Worm (Caenorhabditis elegans): ENCODE data around the gene C02C6.14.
A peak's percentile ranks its signal among the peaks of the same experiment; 100 is the strongest.

The C02C6.14 gene

ce11 chrX:15496927-15497605 lies 40.4 kb upstream of the C02C6.14 start, which contains the start of gene suox-1 (continued):
- no peak for TF ChIP-seq mef-2 (tag; optimal IDR thresholded peaks at IDR 0.05)
- TF ChIP-seq unc-130 (tag; optimal IDR thresholded peaks at IDR 0.05), result no peak
- TF ChIP-seq C16A3.4 (tag; optimal IDR thresholded peaks at IDR 0.05), result peak; percentile 20
- peak; percentile 92 for TF ChIP-seq nhr-85 (tag)
- TF ChIP-seq lin-13 (GFP tag; optimal IDR thresholded peaks at IDR 0.05), result no peak
- TF ChIP-seq unc-30 (tag; optimal IDR thresholded peaks at IDR 0.05), result no peak
- TF ChIP-seq isw-1 (GFP tag; IDR thresholded peaks at IDR 0.05), result no peak
- TF ChIP-seq nhr-19 (GFP tag; conservative IDR thresholded peaks at IDR 0.05), result 0 out of 2 replicates have a peak, but pooled peaks have one; percentile 16
- TF ChIP-seq irx-1 (tag; optimal IDR thresholded peaks at IDR 0.05), result no peak
- no peak for TF ChIP-seq lin-15B (tag; optimal IDR thresholded peaks at IDR 0.05)
- no peak for TF ChIP-seq F16B12.6 (tag; optimal IDR thresholded peaks at IDR 0.05)
- TF ChIP-seq nhr-77 (tag; optimal IDR thresholded peaks at IDR 0.05), result no peak
- no peak for TF ChIP-seq ceh-63 (GFP tag; optimal IDR thresholded peaks at IDR 0.05)
- peak in 1 of 3 experiments; percentile 12 for TF ChIP-seq dpl-1 (GFP tag; optimal IDR thresholded peaks at IDR 0.05)

- TF ChIP-seq snpc-4 (tag; optimal IDR thresholded peaks at IDR 0.05) (peak; percentile 1), hpl-2 (GFP tag; optimal IDR thresholded peaks at IDR 0.05) (no peak)
Measured at ce11 chrX:15502455-15503174, 34.9 kb upstream of the C02C6.14 start, which contains the start of gene H13N06.7. TSS of gene H13N06.7 (plus strand) at chrX:15503124.

- TF ChIP-seq ceh-63 (GFP tag; optimal IDR thresholded peaks at IDR 0.05), result no peak
- TF ChIP-seq lin-35 (GFP tag; optimal IDR thresholded peaks at IDR 0.05), result no peak
- no peak for TF ChIP-seq sup-37 (GFP tag; optimal IDR thresholded peaks at IDR 0.05)
- TF ChIP-seq nhr-77 (tag; optimal IDR thresholded peaks at IDR 0.05), result no peak
Measured at ce11 chrX:15504795-15505194, 32.7 kb upstream of the C02C6.14 start, which contains the start of gene tbh-1. TSS of gene tbh-1 (minus strand) at chrX:15504895.

ce11 chrX:15507830-15508347 lies 29.6 kb upstream of the C02C6.14 start, which contains the start of gene zipt-7.2:
TSS of gene zipt-7.2 (minus strand) at chrX:15507880.
- TF ChIP-seq nhr-47 (tag; optimal IDR thresholded peaks at IDR 0.05) (peak; percentile 23), rnt-1 (tag; optimal IDR thresholded peaks at IDR 0.05) (peak; percentile 39), ceh-82 (tag; optimal IDR thresholded peaks at IDR 0.05) (peak in 1 of 3 experiments; percentile 26), xbp-1 (tag; optimal IDR thresholded peaks at IDR 0.05) (peak; percentile 9), C04F5.9 (tag; optimal IDR thresholded peaks at IDR 0.05) (no peak), pax-3 (tag; optimal IDR thresholded peaks at IDR 0.05) (no peak), pag-3 (tag; optimal IDR thresholded peaks at IDR 0.05; ENCODE audit: borderline replicate concordance, insufficient read depth) (no peak), efl-1 (optimal IDR thresholded peaks at IDR 0.05) (peak; percentile 1 to 6), efl-1 (GFP tag; optimal IDR thresholded peaks at IDR 0.05 in 1 of 2) (peak in 1 of 2 experiments; percentile 95), nhr-71 (tag; optimal IDR thresholded peaks at IDR 0.05) (peak; percentile 43), swsn-7 (tag; optimal IDR thresholded peaks at IDR 0.05) (peak; percentile 5), blmp-1 (tag; optimal IDR thresholded peaks at IDR 0.05) (peak; percentile 12), dpl-1 (GFP tag; optimal IDR thresholded peaks at IDR 0.05) (peak in 2 of 3 experiments; percentile 14 to 16), snu-23 (GFP tag; optimal IDR thresholded peaks at IDR 0.05) (peak; percentile 25), lin-13 (GFP tag; optimal IDR thresholded peaks at IDR 0.05) (no peak), nhr-20 (tag; optimal IDR thresholded peaks at IDR 0.05) (peak; percentile 25), fkh-10 (GFP tag; optimal IDR thresholded peaks at IDR 0.05) (no peak), lin-35 (GFP tag; optimal IDR thresholded peaks at IDR 0.05) (peak; percentile 27 to 31), C16A3.4 (tag; optimal IDR thresholded peaks at IDR 0.05) (peak; percentile 18), lsy-2 (tag; optimal IDR thresholded peaks at IDR 0.05) (peak in 1 of 2 experiments; percentile 16), sptf-1 (tag; optimal IDR thresholded peaks at IDR 0.05) (no peak), ama-1 (optimal IDR thresholded peaks at IDR 0.05) (no peak), fos-1 (tag; optimal IDR thresholded peaks at IDR 0.05) (no peak), egl-27 (tag; optimal IDR thresholded peaks at IDR 0.05) (no peak), nhr-28 (tag; optimal IDR thresholded peaks at IDR 0.05) (no peak), lin-14 (GFP tag; optimal IDR thresholded peaks at IDR 0.05) (peak; percentile 27)
